Fruit fly (Drosophila melanogaster): ENCODE results near the gene Usp1.

Usp1 gene

dm6 chr3R:29259466-29260132 lies 30.6 kb downstream of the Usp1 start:
- TF ChIP-seq CG8478 (optimal IDR thresholded peaks at IDR 0.05) = no peak
- no peak for TF ChIP-seq CTCF (optimal IDR thresholded peaks at IDR 0.05)

dm6 chr3R:29262481-29262880 lies 33.5 kb downstream of the Usp1 start:
- TF ChIP-seq CTCF (optimal IDR thresholded peaks at IDR 0.05) (no peak), CG8478 (optimal IDR thresholded peaks at IDR 0.05) (no peak)

- TF ChIP-seq CG8478 (optimal IDR thresholded peaks at IDR 0.05) (no peak), CTCF (optimal IDR thresholded peaks at IDR 0.05) (no peak)
These were observed 34.3 kb downstream of the Usp1 start for dm6 chr3R:29263264-29263663.

- TF ChIP-seq CTCF (optimal IDR thresholded peaks at IDR 0.05) (no peak), CG8478 (optimal IDR thresholded peaks at IDR 0.05) (no peak)
These were observed 36.1 kb downstream of the Usp1 start for dm6 chr3R:29265075-29265474.

dm6 chr3R:29266607-29267006 lies 37.6 kb downstream of the Usp1 start:
- TF ChIP-seq CG8478 (optimal IDR thresholded peaks at IDR 0.05) (no peak), CTCF (optimal IDR thresholded peaks at IDR 0.05) (no peak)

- TF ChIP-seq CG8478 (optimal IDR thresholded peaks at IDR 0.05) (no peak), CTCF (optimal IDR thresholded peaks at IDR 0.05) (no peak)
These were observed 39.1 kb downstream of the Usp1 start for dm6 chr3R:29268062-29268461.

- TF ChIP-seq CG8478 (optimal IDR thresholded peaks at IDR 0.05) = no peak
- no peak for TF ChIP-seq CTCF (optimal IDR thresholded peaks at IDR 0.05)
These were observed 40.2 kb downstream of the Usp1 start for dm6 chr3R:29269204-29269603.

- no peak for TF ChIP-seq CG8478 (optimal IDR thresholded peaks at IDR 0.05)
- TF ChIP-seq CTCF (optimal IDR thresholded peaks at IDR 0.05) = no peak
These were observed 44.1 kb downstream of the Usp1 start for dm6 chr3R:29273029-29273428.

dm6 chr3R:29274590-29274989 lies 45.6 kb downstream of the Usp1 start:
- TF ChIP-seq CG8478 (optimal IDR thresholded peaks at IDR 0.05) (no peak), CTCF (optimal IDR thresholded peaks at IDR 0.05) (no peak)

dm6 chr3R:29277009-29277408 lies 48.0 kb downstream of the Usp1 start:
- TF ChIP-seq CTCF (optimal IDR thresholded peaks at IDR 0.05) (no peak), CG8478 (optimal IDR thresholded peaks at IDR 0.05) (no peak)

- TF ChIP-seq CG8478 (optimal IDR thresholded peaks at IDR 0.05) (no peak), CTCF (optimal IDR thresholded peaks at IDR 0.05) (no peak)
These were observed 48.8 kb downstream of the Usp1 start for dm6 chr3R:29277748-29278147.

dm6 chr3R:29279557-29280203 lies 50.7 kb downstream of the Usp1 start:
- no peak for TF ChIP-seq CTCF (optimal IDR thresholded peaks at IDR 0.05)
- TF ChIP-seq CG8478 (optimal IDR thresholded peaks at IDR 0.05) = no peak

- no peak for TF ChIP-seq CG8478 (optimal IDR thresholded peaks at IDR 0.05)
- TF ChIP-seq CTCF (optimal IDR thresholded peaks at IDR 0.05) = no peak
These were observed 51.9 kb downstream of the Usp1 start for dm6 chr3R:29280633-29281572.

- no peak for TF ChIP-seq CTCF (optimal IDR thresholded peaks at IDR 0.05)
- TF ChIP-seq CG8478 (optimal IDR thresholded peaks at IDR 0.05) = no peak
These were observed 54.1 kb downstream of the Usp1 start for dm6 chr3R:29282939-29283616.

dm6 chr3R:29284315-29284714 lies 55.4 kb downstream of the Usp1 start:
- TF ChIP-seq CG8478 (optimal IDR thresholded peaks at IDR 0.05) = no peak
